Fruit fly (Drosophila melanogaster): ENCODE results near the gene nac.

Gene nac

DNA sequence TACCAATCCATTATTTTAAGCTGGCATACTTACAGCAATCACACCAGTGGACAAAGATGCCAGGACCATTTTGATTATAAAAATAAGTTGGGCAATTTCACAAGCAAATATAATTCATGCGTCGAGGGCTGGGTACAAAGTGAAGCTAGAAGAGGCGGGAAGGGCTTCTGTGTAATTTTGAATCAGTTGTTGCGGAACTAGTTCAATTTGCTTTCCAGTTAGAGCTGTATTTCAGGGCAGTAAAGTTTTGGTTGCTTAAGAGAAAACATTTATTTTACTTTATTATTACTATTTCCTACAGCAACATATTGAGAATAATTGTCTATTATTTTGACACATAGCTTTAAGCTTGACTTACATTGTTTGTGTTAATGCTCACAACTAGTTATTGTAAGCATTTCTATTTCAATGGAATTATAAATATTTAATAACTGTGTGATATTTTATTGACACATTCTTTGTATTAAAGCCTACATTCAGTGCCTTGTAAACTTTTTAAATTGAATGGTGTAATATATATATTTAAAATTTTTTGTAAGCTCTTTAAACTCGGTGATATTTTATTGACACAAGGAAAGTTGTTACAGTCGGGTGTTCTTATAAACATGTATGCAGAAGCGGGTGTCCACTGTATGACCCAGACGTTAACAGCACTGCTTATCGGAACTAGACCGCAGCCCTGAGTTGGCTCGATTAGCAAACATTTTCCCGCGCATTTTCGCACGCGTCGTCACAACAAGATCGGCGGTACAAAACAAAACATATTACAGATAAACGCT, 39.3 kb downstream of the nac start, which contains the start of the genes RPA1 and Mcm2 (continued):
- TF ChIP-seq CG15696 (tag; optimal IDR thresholded peaks at IDR 0.05), result peak; percentile 72
- TF ChIP-seq shn (GFP tag; optimal IDR thresholded peaks at IDR 0.05), result peak; percentile 34
- peak; percentile 95 for TF ChIP-seq slbo (GFP tag; IDR thresholded peaks at IDR 0.05)
- TF ChIP-seq CG7963 (GFP tag; IDR thresholded peaks at IDR 0.05; ENCODE audit: partially characterized antibody), result no peak
- TF ChIP-seq CG12659 (GFP tag; optimal IDR thresholded peaks at IDR 0.05), result peak; percentile 88
- TF ChIP-seq CG8944 (GFP tag; optimal IDR thresholded peaks at IDR 0.05), result no peak
- TF ChIP-seq CG33557 (GFP tag; optimal IDR thresholded peaks at IDR 0.05), result peak; percentile 76
- no peak for TF ChIP-seq odd (GFP tag; optimal IDR thresholded peaks at IDR 0.05)
- TF ChIP-seq Mes4 (GFP tag; optimal IDR thresholded peaks at IDR 0.05), result no peak
- peak; percentile 71 for TF ChIP-seq HLH54F (GFP tag; optimal IDR thresholded peaks at IDR 0.05)
- TF ChIP-seq CG10979 (tag; optimal IDR thresholded peaks at IDR 0.05), result peak; percentile 66
- peak; percentile 60 for TF ChIP-seq bab2 (GFP tag; optimal IDR thresholded peaks at IDR 0.05)
- peak; percentile 82 for TF ChIP-seq Ssrp (tag; optimal IDR thresholded peaks at IDR 0.05)
- TF ChIP-seq CG11695 (GFP tag; IDR thresholded peaks at IDR 0.05), result peak; percentile 60; the same call in 1 of the 3 replicates
- peak; percentile 66 for TF ChIP-seq Six4 (GFP tag; optimal IDR thresholded peaks at IDR 0.05)
- TF ChIP-seq nerfin-1 (tag; optimal IDR thresholded peaks at IDR 0.05), result peak; percentile 64
- TF ChIP-seq da (GFP tag; optimal IDR thresholded peaks at IDR 0.05), result no peak
- peak; percentile 79 for TF ChIP-seq CG6272 (GFP tag; IDR thresholded peaks at IDR 0.05)
- peak; percentile 71 for TF ChIP-seq Xrp1 (GFP tag; IDR thresholded peaks at IDR 0.05)
- no peak for TF ChIP-seq her (GFP tag; optimal IDR thresholded peaks at IDR 0.05)
- TF ChIP-seq Sin3A (optimal IDR thresholded peaks at IDR 0.05), result no peak
- TF ChIP-seq CG18476 (GFP tag; optimal IDR thresholded peaks at IDR 0.05), result peak; percentile 50
- TF ChIP-seq lbe (GFP tag; optimal IDR thresholded peaks at IDR 0.05), result peak; percentile 49
- peak; percentile 68 for TF ChIP-seq Fer3 (tag; optimal IDR thresholded peaks at IDR 0.05)
- TF ChIP-seq gcm (GFP tag; optimal IDR thresholded peaks at IDR 0.05), result peak; percentile 63
- TF ChIP-seq CG13287 (GFP tag; IDR thresholded peaks at IDR 0.05; ENCODE audit: partially characterized antibody), result peak; percentile 21; the same call in 1 of the 2 replicates
- 0 out of 3 replicates have a peak, but pooled peaks have one; percentile 6 for TF ChIP-seq C15 (GFP tag; IDR thresholded peaks at IDR 0.05)
- TF ChIP-seq CG30020 (tag; optimal IDR thresholded peaks at IDR 0.05), result peak; percentile 70
- TF ChIP-seq vvl (GFP tag; IDR thresholded peaks at IDR 0.05), result peak; percentile 78
- no peak for TF ChIP-seq CG4854 (GFP tag; optimal IDR thresholded peaks at IDR 0.05)
- TF ChIP-seq fru (optimal IDR thresholded peaks at IDR 0.05), result no peak
- TF ChIP-seq yki (optimal IDR thresholded peaks at IDR 0.05), result no peak
- TF ChIP-seq Sox102F (GFP tag; optimal IDR thresholded peaks at IDR 0.05), result peak; percentile 58
- no peak for TF ChIP-seq Vsx1 (GFP tag; optimal IDR thresholded peaks at IDR 0.05)
- peak; percentile 53; the same call in 1 of the 3 replicates for TF ChIP-seq CG11560 (tag; IDR thresholded peaks at IDR 0.05)
- TF ChIP-seq sima (GFP tag; optimal IDR thresholded peaks at IDR 0.05), result no peak
- peak; percentile 81 for TF ChIP-seq Usf (GFP tag; optimal IDR thresholded peaks at IDR 0.05)
- TF ChIP-seq H2.0 (GFP tag; IDR thresholded peaks at IDR 0.05), result peak; percentile 59
- peak; percentile 44; the same call in 2 of the 3 replicates for TF ChIP-seq B-H1 (GFP tag; IDR thresholded peaks at IDR 0.05)
- peak; percentile 79 for TF ChIP-seq chm (GFP tag; IDR thresholded peaks at IDR 0.05)
- TF ChIP-seq sqz (GFP tag; optimal IDR thresholded peaks at IDR 0.05), result no peak
- no peak for TF ChIP-seq en (GFP tag; optimal IDR thresholded peaks at IDR 0.05)
- TF ChIP-seq HLH4C (GFP tag; IDR thresholded peaks at IDR 0.05; ENCODE audit: partially characterized antibody), result no peak
- TF ChIP-seq CG17802 (tag; optimal IDR thresholded peaks at IDR 0.05), result peak; percentile 15
- TF ChIP-seq CG2889 (GFP tag; IDR thresholded peaks at IDR 0.05), result peak; percentile 73; the same call in 2 of the 3 replicates
- TF ChIP-seq CG17568 (GFP tag; optimal IDR thresholded peaks at IDR 0.05), result no peak
- no peak for TF ChIP-seq Neu2 (GFP tag; optimal IDR thresholded peaks at IDR 0.05; ENCODE audit: borderline replicate concordance)
- no peak for TF ChIP-seq CG2129 (GFP tag; IDR thresholded peaks at IDR 0.05; ENCODE audit: partially characterized antibody)
- peak; percentile 93 for TF ChIP-seq CG9932 (GFP tag; IDR thresholded peaks at IDR 0.05)
- no peak for TF ChIP-seq CG16813 (GFP tag; IDR thresholded peaks at IDR 0.05; ENCODE audit: partially characterized antibody)

Measured in whole organism, embryonic.